Fruit fly (Drosophila melanogaster): ENCODE results near the gene SPE.

- no peak for TF ChIP-seq salr (GFP tag; optimal IDR thresholded peaks at IDR 0.05)
- TF ChIP-seq Eip75B (GFP tag; optimal IDR thresholded peaks at IDR 0.05) = no peak
- no peak for TF ChIP-seq CG8319 (GFP tag; optimal IDR thresholded peaks at IDR 0.05)
- TF ChIP-seq dsx (GFP tag; optimal IDR thresholded peaks at IDR 0.05; ENCODE audit: poor library complexity, severe bottlenecking) = no peak
- no peak for TF ChIP-seq Smox (GFP tag; optimal IDR thresholded peaks at IDR 0.05)
- no peak for TF ChIP-seq Hr39 (GFP tag; optimal IDR thresholded peaks at IDR 0.05)
- TF ChIP-seq Lpt (GFP tag; optimal IDR thresholded peaks at IDR 0.05) = peak; percentile 21
Measured at dm6 chr3R:23637277-23637676, 48.8 kb upstream of the SPE start.

All from whole organism, prepupa.